Worm (Caenorhabditis elegans): ENCODE measurements around the gene ZC250.2.

The ZC250.2 gene

ce11 chrV:5822968-5823367 lies 30.8 kb downstream of the ZC250.2 start:
- TF ChIP-seq zag-1 (tag; optimal IDR thresholded peaks at IDR 0.05) (no peak), Y55F3AM.14 (GFP tag; optimal IDR thresholded peaks at IDR 0.05) (no peak), F13H6.1 (tag; optimal IDR thresholded peaks at IDR 0.05) (no peak), dmd-4 (tag; optimal IDR thresholded peaks at IDR 0.05) (no peak), ceh-82 (tag; optimal IDR thresholded peaks at IDR 0.05) (no peak), mab-5 (tag; optimal IDR thresholded peaks at IDR 0.05) (no peak), ztf-11 (tag; optimal IDR thresholded peaks at IDR 0.05) (no peak), sma-3 (GFP tag; optimal IDR thresholded peaks at IDR 0.05) (peak; percentile 90), unc-39 (tag; optimal IDR thresholded peaks at IDR 0.05) (no peak), lin-39 (tag; optimal IDR thresholded peaks at IDR 0.05) (no peak), unc-55 (GFP tag; optimal IDR thresholded peaks at IDR 0.05) (no peak), skn-1 (tag; optimal IDR thresholded peaks at IDR 0.05) (no peak), nhr-11 (tag; optimal IDR thresholded peaks at IDR 0.05) (no peak), ceh-16 (tag; optimal IDR thresholded peaks at IDR 0.05) (no peak), mdl-1 (tag; optimal IDR thresholded peaks at IDR 0.05) (peak; percentile 31 to 49), blmp-1 (tag; optimal IDR thresholded peaks at IDR 0.05; ENCODE audit: insufficient read depth) (peak; percentile 91), ztf-1 (GFP tag; conservative IDR thresholded peaks at IDR 0.05) (no peak), lin-13 (GFP tag; optimal IDR thresholded peaks at IDR 0.05) (no peak), snpc-4 (tag; optimal IDR thresholded peaks at IDR 0.05) (no peak), nhr-23 (tag; optimal IDR thresholded peaks at IDR 0.05) (no peak), ztf-4 (tag; optimal IDR thresholded peaks at IDR 0.05) (no peak), R02D3.7 (tag; optimal IDR thresholded peaks at IDR 0.05) (no peak), ZK546.5 (tag; optimal IDR thresholded peaks at IDR 0.05) (no peak), alr-1 (tag; optimal IDR thresholded peaks at IDR 0.05) (no peak), sem-4 (tag; optimal IDR thresholded peaks at IDR 0.05) (no peak), peb-1 (tag; optimal IDR thresholded peaks at IDR 0.05) (no peak), aly-2 (tag; optimal IDR thresholded peaks at IDR 0.05) (no peak), fos-1 (tag; optimal IDR thresholded peaks at IDR 0.05) (peak; percentile 91), gmeb-1 (tag; optimal IDR thresholded peaks at IDR 0.05) (peak; percentile 12), C34F6.9 (tag; optimal IDR thresholded peaks at IDR 0.05) (no peak), nhr-237 (tag; optimal IDR thresholded peaks at IDR 0.05) (no peak), nhr-10 (tag; optimal IDR thresholded peaks at IDR 0.05) (no peak), lin-11 (tag; optimal IDR thresholded peaks at IDR 0.05) (no peak), nhr-129 (tag; optimal IDR thresholded peaks at IDR 0.05) (peak; percentile 10), crh-2 (tag; optimal IDR thresholded peaks at IDR 0.05) (peak; percentile 55), unc-62 (GFP tag; optimal IDR thresholded peaks at IDR 0.05) (no peak), mbf-1 (tag; optimal IDR thresholded peaks at IDR 0.05) (no peak), nhr-12 (tag; optimal IDR thresholded peaks at IDR 0.05) (no peak), nhr-6 (tag; optimal IDR thresholded peaks at IDR 0.05) (no peak), elt-3 (tag; optimal IDR thresholded peaks at IDR 0.05) (no peak), sma-9 (GFP tag; optimal IDR thresholded peaks at IDR 0.05) (peak; percentile 92), sma-9 (tag; optimal IDR thresholded peaks at IDR 0.05) (no peak), elt-1 (tag; optimal IDR thresholded peaks at IDR 0.05) (no peak), nhr-21 (tag; optimal IDR thresholded peaks at IDR 0.05) (peak; percentile 90), nhr-25 (tag; optimal IDR thresholded peaks at IDR 0.05) (peak; percentile 79), ama-1 (optimal IDR thresholded peaks at IDR 0.05) (no peak), lsy-2 (tag; optimal IDR thresholded peaks at IDR 0.05) (peak in 1 of 2 experiments; percentile 52), nhr-77 (tag; optimal IDR thresholded peaks at IDR 0.05) (no peak), egl-27 (tag; optimal IDR thresholded peaks at IDR 0.05) (peak; percentile 77)

ce11 chrV:5825478-5825877 lies 33.3 kb downstream of the ZC250.2 start:
- TF ChIP-seq C34F6.9 (tag; optimal IDR thresholded peaks at IDR 0.05) = no peak
- no peak for TF ChIP-seq skn-1 (tag; optimal IDR thresholded peaks at IDR 0.05)
- no peak for TF ChIP-seq zag-1 (tag; optimal IDR thresholded peaks at IDR 0.05)
- no peak for TF ChIP-seq dmd-4 (tag; optimal IDR thresholded peaks at IDR 0.05)
- TF ChIP-seq nhr-129 (tag; optimal IDR thresholded peaks at IDR 0.05) = no peak
- no peak for TF ChIP-seq lin-11 (tag; optimal IDR thresholded peaks at IDR 0.05)
- TF ChIP-seq aly-2 (tag; optimal IDR thresholded peaks at IDR 0.05) = no peak
- TF ChIP-seq ztf-4 (tag; optimal IDR thresholded peaks at IDR 0.05) = no peak
- TF ChIP-seq mdl-1 (tag; optimal IDR thresholded peaks at IDR 0.05) = no peak
